Fruit fly (Drosophila melanogaster): ENCODE results near the gene tna.

- TF ChIP-seq h (GFP tag; optimal IDR thresholded peaks at IDR 0.05), result no peak
- TF ChIP-seq Myc (optimal IDR thresholded peaks at IDR 0.05), result no peak
- TF ChIP-seq lola (GFP tag; optimal IDR thresholded peaks at IDR 0.05), result no peak
- no peak for TF ChIP-seq psq (GFP tag; optimal IDR thresholded peaks at IDR 0.05)
- no peak for TF ChIP-seq Vsx2 (GFP tag; optimal IDR thresholded peaks at IDR 0.05; ENCODE audit: partially characterized antibody)
- TF ChIP-seq dmrt93B (GFP tag; optimal IDR thresholded peaks at IDR 0.05), result no peak
- no peak for TF ChIP-seq CG32264 (GFP tag; optimal IDR thresholded peaks at IDR 0.05)
Measured at dm6 chr3L:10813911-10814310, 21.4 kb upstream of the tna start.
